Worm (Caenorhabditis elegans): ENCODE measurements around the gene scl-17.

DNA sequence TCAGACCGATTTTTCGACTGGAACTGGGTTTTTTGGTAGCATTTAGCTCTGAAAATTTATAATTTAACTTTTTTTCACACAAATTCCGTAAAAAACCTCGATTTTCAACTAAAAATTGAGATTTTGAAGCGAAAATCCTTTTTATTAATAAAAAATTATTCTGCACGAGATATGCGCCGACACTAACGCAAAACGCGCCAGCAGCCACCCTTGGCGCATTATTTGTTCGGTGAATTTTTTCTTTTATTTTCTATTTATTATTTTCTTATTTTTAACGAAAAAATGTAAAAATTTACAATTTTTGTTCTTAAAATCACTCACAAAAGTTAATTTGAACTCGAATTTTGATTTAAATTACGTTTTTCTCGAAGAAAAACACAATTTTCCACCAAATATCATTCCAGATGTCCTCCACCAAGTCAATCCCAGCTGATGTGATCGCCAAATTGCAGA is 42.8 kb upstream of the scl-17 start, which contains the start of gene Y51H7C.7:
- TF ChIP-seq tra-4 (tag; optimal IDR thresholded peaks at IDR 0.05) (no peak), pes-1 (GFP tag; IDR thresholded peaks at IDR 0.05) (no peak), ceh-36 (tag; optimal IDR thresholded peaks at IDR 0.05) (no peak), tbx-11 (GFP tag; IDR thresholded peaks at IDR 0.05) (no peak), scrt-1 (GFP tag; IDR thresholded peaks at IDR 0.05) (no peak), ama-1 (optimal IDR thresholded peaks at IDR 0.05) (no peak), hmbx-1 (tag; optimal IDR thresholded peaks at IDR 0.05) (no peak), B0310.2 (tag; optimal IDR thresholded peaks at IDR 0.05) (no peak), aly-1 (tag; optimal IDR thresholded peaks at IDR 0.05) (no peak), flt-1 (GFP tag; IDR thresholded peaks at IDR 0.05) (no peak), ets-7 (tag; optimal IDR thresholded peaks at IDR 0.05) (no peak), hmg-4 (GFP tag; optimal IDR thresholded peaks at IDR 0.05) (no peak), hnd-1 (tag; optimal IDR thresholded peaks at IDR 0.05) (no peak), F13C5.2 (tag; optimal IDR thresholded peaks at IDR 0.05) (no peak)

All from whole organism, early embryonic.